Worm (Caenorhabditis elegans): ENCODE measurements around the gene T24D8.6.

Gene T24D8.6

ce11 chrX:2365890-2366289 is at the start of gene T24D8.6:
Gene T24D8.6, minus strand, starts transcription at chrX:2365990.
- TF ChIP-seq dao-5 (tag; optimal IDR thresholded peaks at IDR 0.05): no peak
- TF ChIP-seq him-1 (tag; optimal IDR thresholded peaks at IDR 0.05): no peak
- no peak for TF ChIP-seq W03F9.2 (tag; optimal IDR thresholded peaks at IDR 0.05)

ce11 chrX:2413277-2413676 is 47.5 kb upstream of the T24D8.6 start, which contains the start of gene hlh-15:
Gene hlh-15, minus strand, starts transcription at chrX:2413377.
- TF ChIP-seq W03F9.2 (tag; optimal IDR thresholded peaks at IDR 0.05): no peak
- TF ChIP-seq dao-5 (tag; optimal IDR thresholded peaks at IDR 0.05): no peak
- TF ChIP-seq him-1 (tag; optimal IDR thresholded peaks at IDR 0.05): no peak

- no peak for TF ChIP-seq dao-5 (tag; optimal IDR thresholded peaks at IDR 0.05)
- no peak for TF ChIP-seq him-1 (tag; optimal IDR thresholded peaks at IDR 0.05)
- no peak for TF ChIP-seq W03F9.2 (tag; optimal IDR thresholded peaks at IDR 0.05)
Measured at ce11 chrX:2410978-2411377, 45.2 kb upstream of the T24D8.6 start.

- TF ChIP-seq him-1 (tag; optimal IDR thresholded peaks at IDR 0.05) (no peak), W03F9.2 (tag; optimal IDR thresholded peaks at IDR 0.05) (no peak), dao-5 (tag; optimal IDR thresholded peaks at IDR 0.05) (no peak)
Measured at ce11 chrX:2409243-2409741, 43.5 kb upstream of the T24D8.6 start, which contains the start of the genes C43H6.12 and trpp-12. Gene C43H6.12, plus strand, starts transcription at chrX:2409607. Gene trpp-12, plus strand, starts transcription at chrX:2409691.

- TF ChIP-seq W03F9.2 (tag; optimal IDR thresholded peaks at IDR 0.05) (no peak), dao-5 (tag; optimal IDR thresholded peaks at IDR 0.05) (no peak), him-1 (tag; optimal IDR thresholded peaks at IDR 0.05) (no peak)
Measured at ce11 chrX:2407167-2407566, 41.4 kb upstream of the T24D8.6 start, which contains the start of gene mtpn-1. Gene mtpn-1, plus strand, starts transcription at chrX:2407467.

- TF ChIP-seq W03F9.2 (tag; optimal IDR thresholded peaks at IDR 0.05) (no peak), dao-5 (tag; optimal IDR thresholded peaks at IDR 0.05) (no peak), him-1 (tag; optimal IDR thresholded peaks at IDR 0.05) (no peak)
Measured at ce11 chrX:2403724-2404123, 37.9 kb upstream of the T24D8.6 start, which contains the start of gene C43H6.4. Gene C43H6.4, plus strand, starts transcription at chrX:2404024.

ce11 chrX:2401883-2402282 is 36.1 kb upstream of the T24D8.6 start, which contains the start of gene dhhc-9:
Gene dhhc-9, minus strand, starts transcription at chrX:2402036.
- TF ChIP-seq dao-5 (tag; optimal IDR thresholded peaks at IDR 0.05) (no peak), him-1 (tag; optimal IDR thresholded peaks at IDR 0.05) (peak; percentile 6), W03F9.2 (tag; optimal IDR thresholded peaks at IDR 0.05) (no peak)

ce11 chrX:2394983-2395382 is 29.2 kb upstream of the T24D8.6 start, which contains the start of gene C43H6.6:
Gene C43H6.6, plus strand, starts transcription at chrX:2395283.
- no peak for TF ChIP-seq W03F9.2 (tag; optimal IDR thresholded peaks at IDR 0.05)
- TF ChIP-seq dao-5 (tag; optimal IDR thresholded peaks at IDR 0.05): no peak
- TF ChIP-seq him-1 (tag; optimal IDR thresholded peaks at IDR 0.05): no peak

ce11 chrX:2386922-2387566 is 21.3 kb upstream of the T24D8.6 start:
- no peak for TF ChIP-seq dao-5 (tag; optimal IDR thresholded peaks at IDR 0.05)
- TF ChIP-seq him-1 (tag; optimal IDR thresholded peaks at IDR 0.05): no peak
- no peak for TF ChIP-seq W03F9.2 (tag; optimal IDR thresholded peaks at IDR 0.05)

- TF ChIP-seq him-1 (tag; optimal IDR thresholded peaks at IDR 0.05) (no peak), dao-5 (tag; optimal IDR thresholded peaks at IDR 0.05) (no peak), W03F9.2 (tag; optimal IDR thresholded peaks at IDR 0.05) (no peak)
Measured at ce11 chrX:2385453-2385852, 19.7 kb upstream of the T24D8.6 start, which contains the start of gene F47G3.1. Gene F47G3.1, plus strand, starts transcription at chrX:2385753.

ce11 chrX:2382227-2382626 is 16.4 kb upstream of the T24D8.6 start:
- TF ChIP-seq him-1 (tag; optimal IDR thresholded peaks at IDR 0.05) (no peak), W03F9.2 (tag; optimal IDR thresholded peaks at IDR 0.05) (peak; percentile 17), dao-5 (tag; optimal IDR thresholded peaks at IDR 0.05) (no peak)

- TF ChIP-seq dao-5 (tag; optimal IDR thresholded peaks at IDR 0.05) (no peak), W03F9.2 (tag; optimal IDR thresholded peaks at IDR 0.05) (no peak), him-1 (tag; optimal IDR thresholded peaks at IDR 0.05) (no peak)
Measured at ce11 chrX:2381282-2381681, 15.5 kb upstream of the T24D8.6 start, which contains the start of gene F47G3.4. Gene F47G3.4, plus strand, starts transcription at chrX:2381582.

ce11 chrX:2380818-2381217 is 15.0 kb upstream of the T24D8.6 start:
- no peak for TF ChIP-seq W03F9.2 (tag; optimal IDR thresholded peaks at IDR 0.05)
- no peak for TF ChIP-seq dao-5 (tag; optimal IDR thresholded peaks at IDR 0.05)
- TF ChIP-seq him-1 (tag; optimal IDR thresholded peaks at IDR 0.05): no peak

ce11 chrX:2375300-2376035 is 9.7 kb upstream of the T24D8.6 start, which contains the start of gene F47G3.3:
Gene F47G3.3, plus strand, starts transcription at chrX:2375985.
- TF ChIP-seq him-1 (tag; optimal IDR thresholded peaks at IDR 0.05): no peak
- TF ChIP-seq W03F9.2 (tag; optimal IDR thresholded peaks at IDR 0.05): no peak
- TF ChIP-seq dao-5 (tag; optimal IDR thresholded peaks at IDR 0.05): no peak
